Fruit fly (Drosophila melanogaster): ENCODE data around the gene CG4364.

dm6 chr2L:9753357-9753756 is 42.3 kb upstream of the CG4364 start:
- no peak for TF ChIP-seq CTCF (optimal IDR thresholded peaks at IDR 0.05)
- TF ChIP-seq CG8478 (optimal IDR thresholded peaks at IDR 0.05) = no peak

All from S2 (cell line).